Worm (Caenorhabditis elegans): Measurements from ENCODE around the gene H23N18.6.
A peak's percentile ranks its signal among the peaks of the same experiment; 100 is the strongest.

H23N18.6 gene

DNA sequence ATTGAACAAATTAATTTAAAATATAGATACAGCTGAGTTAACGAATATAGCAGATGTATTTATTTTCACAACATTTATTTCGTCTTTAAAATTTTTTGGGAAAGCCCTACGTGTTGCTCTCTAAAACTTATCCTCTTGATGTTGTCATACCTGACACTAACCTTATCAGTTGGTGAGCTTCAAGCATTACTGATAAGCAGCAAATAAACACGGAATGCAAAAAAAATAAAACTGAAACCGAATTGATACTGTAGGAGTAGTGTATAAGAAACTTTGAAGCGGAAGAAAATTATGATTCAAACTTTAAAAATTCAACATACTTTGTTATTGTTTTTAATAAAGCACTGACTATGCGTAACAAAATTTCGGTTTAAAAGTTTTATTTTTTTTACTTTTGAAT is 20.2 kb upstream of the H23N18.6 start:
- TF ChIP-seq unc-39 (tag; optimal IDR thresholded peaks at IDR 0.05) (no peak), dmd-6 (GFP tag; IDR thresholded peaks at IDR 0.05) (no peak), lin-38 (GFP tag; IDR thresholded peaks at IDR 0.05) (no peak), pqm-1 (tag; optimal IDR thresholded peaks at IDR 0.05) (peak; percentile 68)

- TF ChIP-seq egl-27 (tag; optimal IDR thresholded peaks at IDR 0.05) (no peak), D1046.2 (GFP tag; IDR thresholded peaks at IDR 0.05) (no peak), duxl-1 (tag; optimal IDR thresholded peaks at IDR 0.05; ENCODE audit: poor library complexity) (no peak)
These were observed 19.5 kb upstream of the H23N18.6 start, which contains the start of gene catp-2 for ce11 chrV:4934406-4934805. TSS of gene catp-2 (plus strand) at chrV:4934706.

DNA sequence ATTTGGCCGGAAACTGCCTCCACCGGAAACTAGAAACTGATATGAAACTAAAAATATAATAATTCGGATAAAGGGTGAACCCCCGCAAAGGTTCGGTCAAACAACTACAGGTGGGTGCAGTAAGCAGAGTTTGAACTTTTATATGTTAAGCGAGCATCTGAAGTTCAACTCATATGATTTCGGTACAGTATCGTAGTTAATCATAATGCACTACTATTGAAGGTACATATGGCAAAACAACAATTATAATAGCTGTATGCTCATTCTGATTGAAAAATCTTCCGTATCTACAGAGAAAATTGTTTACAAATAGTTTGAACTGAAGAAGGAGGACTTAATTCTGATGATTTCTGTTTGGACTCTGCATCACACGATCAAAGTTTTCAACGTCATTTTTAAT is 18.4 kb upstream of the H23N18.6 start:
- TF ChIP-seq egl-27 (tag; optimal IDR thresholded peaks at IDR 0.05) = no peak
- peak in 1 of 2 experiments; percentile 98 for TF ChIP-seq unc-62 (GFP tag; optimal IDR thresholded peaks at IDR 0.05 in 1 of 2)
- TF ChIP-seq unc-62 (tag; optimal IDR thresholded peaks at IDR 0.05) = no peak

- TF ChIP-seq egl-43 (GFP tag; IDR thresholded peaks at IDR 0.05) (no peak), nhr-77 (tag; optimal IDR thresholded peaks at IDR 0.05) (no peak), lir-3 (tag; optimal IDR thresholded peaks at IDR 0.05) (no peak), ceh-32 (tag; optimal IDR thresholded peaks at IDR 0.05; ENCODE audit: poor library complexity) (no peak), unc-62 (GFP tag; optimal IDR thresholded peaks at IDR 0.05 in 1 of 2) (peak in 1 of 2 experiments; percentile 90), unc-62 (tag; optimal IDR thresholded peaks at IDR 0.05) (no peak)
These were observed 17.9 kb upstream of the H23N18.6 start, which contains the start of gene C02E7.10 for ce11 chrV:4932814-4933213. TSS of gene C02E7.10 (minus strand) at chrV:4933045.

- TF ChIP-seq fos-1 (tag; optimal IDR thresholded peaks at IDR 0.05) (no peak), ceh-32 (tag; optimal IDR thresholded peaks at IDR 0.05; ENCODE audit: poor library complexity) (no peak), T20F7.1 (GFP tag; optimal IDR thresholded peaks at IDR 0.05) (no peak), nhr-77 (tag; optimal IDR thresholded peaks at IDR 0.05) (no peak)
These were observed 15.0 kb upstream of the H23N18.6 start, which contains the start of gene str-205 for ce11 chrV:4929842-4930241. TSS of gene str-205 (minus strand) at chrV:4929942.

ce11 chrV:4926371-4926770 is 11.5 kb upstream of the H23N18.6 start, which contains the start of gene srh-21:
TSS of gene srh-21 (plus strand) at chrV:4926671.
- TF ChIP-seq spr-3 (GFP tag; optimal IDR thresholded peaks at IDR 0.05) (no peak), unc-62 (GFP tag; optimal IDR thresholded peaks at IDR 0.05 in 1 of 2) (peak in 1 of 2 experiments; percentile 65), unc-62 (tag; optimal IDR thresholded peaks at IDR 0.05) (no peak)

DNA sequence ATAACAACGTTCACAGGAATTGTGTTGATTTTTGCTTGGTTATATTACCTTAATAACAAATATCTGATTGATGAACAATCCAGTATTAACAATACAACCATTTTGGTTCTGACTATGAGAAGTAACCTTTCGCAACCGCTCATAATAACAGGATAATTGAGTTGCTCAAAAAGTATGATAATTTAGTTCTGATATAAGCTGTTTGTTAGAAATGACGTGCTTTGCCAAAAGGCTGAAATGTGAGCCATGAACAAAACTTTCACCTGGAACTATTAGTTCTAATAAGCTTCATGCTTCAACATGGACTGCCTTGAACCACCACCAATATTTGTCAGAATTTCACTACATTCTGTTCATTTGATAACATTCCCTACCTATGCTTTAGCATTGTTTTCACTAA is 9.7 kb upstream of the H23N18.6 start, which contains the start of gene srh-20:
Gene srh-20, plus strand, starts transcription at position 301 of the 400 bp plus-strand sequence.
- TF ChIP-seq nhr-41 (GFP tag; IDR thresholded peaks at IDR 0.05) (no peak), set-16 (GFP tag; IDR thresholded peaks at IDR 0.05) (no peak), nhr-42 (GFP tag; IDR thresholded peaks at IDR 0.05) (no peak), ztf-7 (tag; optimal IDR thresholded peaks at IDR 0.05) (no peak), arid-1 (GFP tag; conservative IDR thresholded peaks at IDR 0.05) (no peak), daf-8 (GFP tag; IDR thresholded peaks at IDR 0.05) (no peak)

ce11 chrV:4922024-4922423 is 7.1 kb upstream of the H23N18.6 start, which contains the start of gene srh-22:
TSS of gene srh-22 (plus strand) at chrV:4922324.
- no peak for TF ChIP-seq nhr-77 (tag; optimal IDR thresholded peaks at IDR 0.05)
- no peak for TF ChIP-seq mdt-29 (GFP tag; IDR thresholded peaks at IDR 0.05)
- no peak for TF ChIP-seq snpc-4 (tag; optimal IDR thresholded peaks at IDR 0.05)
- TF ChIP-seq nhr-76 (tag; optimal IDR thresholded peaks at IDR 0.05) = no peak
- no peak for TF ChIP-seq snpc-1.2 (GFP tag; IDR thresholded peaks at IDR 0.05)
- TF ChIP-seq F44E2.7 (GFP tag; IDR thresholded peaks at IDR 0.05) = no peak
- no peak for TF ChIP-seq fos-1 (tag; optimal IDR thresholded peaks at IDR 0.05)
- no peak for TF ChIP-seq pha-4 (GFP tag; IDR thresholded peaks at IDR 0.05)
- no peak for TF ChIP-seq pha-4 (tag; optimal IDR thresholded peaks at IDR 0.05)
- no peak for TF ChIP-seq F37D6.2 (tag; optimal IDR thresholded peaks at IDR 0.05)
- no peak for TF ChIP-seq unc-39 (tag; optimal IDR thresholded peaks at IDR 0.05)
- TF ChIP-seq set-16 (GFP tag; IDR thresholded peaks at IDR 0.05) = no peak
- TF ChIP-seq lin-29 (GFP tag; IDR thresholded peaks at IDR 0.05) = no peak
- no peak for TF ChIP-seq ceh-28 (tag; optimal IDR thresholded peaks at IDR 0.05)
- TF ChIP-seq ceh-44 (GFP tag; IDR thresholded peaks at IDR 0.05) = no peak
- no peak for TF ChIP-seq lin-1 (GFP tag; IDR thresholded peaks at IDR 0.05)
- TF ChIP-seq daf-12 (tag; optimal IDR thresholded peaks at IDR 0.05) = no peak
- no peak for TF ChIP-seq saeg-2 (GFP tag; IDR thresholded peaks at IDR 0.05)

Measured in whole organism, L4 larva.